Fruit fly (Drosophila melanogaster): ENCODE measurements around the gene CG14074.

Gene CG14074

DNA sequence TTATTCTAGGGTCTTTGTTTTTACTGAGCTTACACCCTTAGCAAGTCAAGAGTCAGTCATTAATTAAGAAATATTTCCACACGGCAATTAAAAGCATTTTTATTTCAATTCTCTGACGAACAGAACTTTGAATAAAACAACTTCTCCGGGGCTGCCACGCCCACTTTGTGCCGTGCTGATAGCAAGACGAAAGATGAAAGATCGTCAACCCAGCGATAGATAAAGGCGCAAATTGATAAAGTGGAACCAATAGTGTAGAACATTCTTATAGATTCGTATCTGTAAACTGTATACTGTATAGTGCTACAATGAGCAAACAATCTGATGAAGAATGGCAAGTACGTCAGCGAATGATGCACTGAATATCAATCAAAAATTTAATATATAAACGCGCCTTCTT is 31.1 kb upstream of the CG14074 start (continued):
- no peak for TF ChIP-seq CG9609 (GFP tag; optimal IDR thresholded peaks at IDR 0.05)

DNA sequence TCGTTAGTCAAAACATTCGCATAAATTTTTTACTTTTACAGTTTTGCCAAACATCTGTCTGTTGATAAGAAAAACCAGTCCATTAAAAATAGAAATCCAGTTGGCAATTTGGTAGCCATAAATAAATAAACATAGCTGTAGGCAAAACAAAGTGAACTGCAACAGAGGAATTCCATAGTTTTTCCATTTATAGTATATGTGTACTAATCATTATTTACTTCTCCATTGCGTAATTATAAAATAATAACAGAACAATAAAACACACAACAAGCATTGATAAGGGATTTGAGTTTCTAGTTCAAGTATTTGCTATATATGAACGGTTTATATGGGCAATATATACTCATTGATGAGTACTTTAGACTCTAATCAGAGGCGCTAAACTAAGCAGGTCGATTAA is 29.4 kb upstream of the CG14074 start:
- TF ChIP-seq Dfd (GFP tag; optimal IDR thresholded peaks at IDR 0.05) (no peak), sens-2 (GFP tag; IDR thresholded peaks at IDR 0.05) (no peak), schlank (tag; optimal IDR thresholded peaks at IDR 0.05) (no peak), D19A (tag; optimal IDR thresholded peaks at IDR 0.05) (no peak), nerfin-1 (tag; optimal IDR thresholded peaks at IDR 0.05) (no peak), sd (tag; optimal IDR thresholded peaks at IDR 0.05) (peak; percentile 66), CG15601 (tag; optimal IDR thresholded peaks at IDR 0.05) (peak; percentile 1), Pdp1 (GFP tag; optimal IDR thresholded peaks at IDR 0.05) (peak in 1 of 2 experiments; percentile 82), CG17568 (GFP tag; optimal IDR thresholded peaks at IDR 0.05) (peak; percentile 12), exex (tag; optimal IDR thresholded peaks at IDR 0.05) (peak; percentile 43), Hmr (GFP tag; optimal IDR thresholded peaks at IDR 0.05) (peak; percentile 2), PHDP (tag; optimal IDR thresholded peaks at IDR 0.05) (no peak), bsh (GFP tag; optimal IDR thresholded peaks at IDR 0.05) (peak in 1 of 2 experiments; percentile 7), Asciz (GFP tag; optimal IDR thresholded peaks at IDR 0.05) (peak; percentile 12), sug (tag; optimal IDR thresholded peaks at IDR 0.05) (peak; percentile 22), sens (GFP tag) (peak; percentile 59), Sox100B (GFP tag; optimal IDR thresholded peaks at IDR 0.05) (peak; percentile 1)

DNA sequence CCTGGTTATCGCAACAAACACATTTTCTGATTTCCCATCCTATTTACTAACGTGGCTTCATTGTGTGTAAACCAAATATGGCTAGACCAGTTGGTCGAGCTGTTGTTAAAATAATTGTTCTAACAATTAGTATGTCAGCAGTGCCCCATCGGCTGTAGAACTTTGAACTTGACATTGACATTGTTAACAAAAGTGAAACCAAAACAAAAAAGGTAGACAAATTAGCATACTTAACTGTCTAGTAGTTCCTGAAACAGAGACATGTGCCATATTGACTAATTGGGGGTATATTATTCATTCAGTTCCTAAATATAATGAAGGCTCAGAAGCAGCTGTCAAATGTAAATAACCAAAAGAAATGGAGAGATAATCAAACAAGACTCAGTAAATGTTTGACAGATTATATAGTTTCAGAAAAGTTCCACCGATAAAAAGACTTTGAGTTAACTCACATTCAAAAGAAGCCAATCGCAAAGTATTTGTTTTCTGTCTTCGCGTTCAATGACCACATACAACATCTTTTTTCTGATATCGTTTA is 28.2 kb upstream of the CG14074 start:
- TF ChIP-seq zfh1 (GFP tag; IDR thresholded peaks at IDR 0.05), result no peak
- no peak for TF ChIP-seq Sin3A (optimal IDR thresholded peaks at IDR 0.05)
- no peak for TF ChIP-seq HLHmδ (GFP tag; optimal IDR thresholded peaks at IDR 0.05)
- no peak for TF ChIP-seq CG30403 (GFP tag; optimal IDR thresholded peaks at IDR 0.05)
- TF ChIP-seq E2f1 (GFP tag; IDR thresholded peaks at IDR 0.05), result no peak
- no peak for TF ChIP-seq Adf1 (GFP tag; IDR thresholded peaks at IDR 0.05)
- TF ChIP-seq Dll (GFP tag; IDR thresholded peaks at IDR 0.05; ENCODE audit: partially characterized antibody), result no peak
- TF ChIP-seq CG11093 (GFP tag; IDR thresholded peaks at IDR 0.05), result no peak
- no peak for TF ChIP-seq row (GFP tag; IDR thresholded peaks at IDR 0.05)
- TF ChIP-seq Xbp1 (GFP tag; optimal IDR thresholded peaks at IDR 0.05), result no peak
- TF ChIP-seq Dbx (GFP tag; IDR thresholded peaks at IDR 0.05), result no peak
- no peak for TF ChIP-seq klu (GFP tag; IDR thresholded peaks at IDR 0.05)
- no peak for TF ChIP-seq CG10321 (GFP tag; IDR thresholded peaks at IDR 0.05)
- peak; percentile 84 for TF ChIP-seq CG18599 (GFP tag; optimal IDR thresholded peaks at IDR 0.05)
- TF ChIP-seq Trl (optimal IDR thresholded peaks at IDR 0.05), result no peak
- TF ChIP-seq Trl (GFP tag; optimal IDR thresholded peaks at IDR 0.05), result peak; percentile 24
- TF ChIP-seq Optix (GFP tag; IDR thresholded peaks at IDR 0.05), result no peak
- TF ChIP-seq lab (GFP tag; optimal IDR thresholded peaks at IDR 0.05), result peak; percentile 23
- TF ChIP-seq sc (optimal IDR thresholded peaks at IDR 0.05), result no peak
- TF ChIP-seq sc (GFP tag; optimal IDR thresholded peaks at IDR 0.05), result no peak
- TF ChIP-seq CG17359 (tag; optimal IDR thresholded peaks at IDR 0.05), result peak; percentile 35
- TF ChIP-seq Vsx1 (GFP tag; optimal IDR thresholded peaks at IDR 0.05), result peak; percentile 46
- no peak for TF ChIP-seq D (optimal IDR thresholded peaks at IDR 0.05)
- no peak for TF ChIP-seq D (GFP tag; optimal IDR thresholded peaks at IDR 0.05)
- peak; percentile 20 for TF ChIP-seq CG2875 (GFP tag; optimal IDR thresholded peaks at IDR 0.05)
- no peak for TF ChIP-seq dmrt11E (tag; optimal IDR thresholded peaks at IDR 0.05)
- peak; percentile 56 for TF ChIP-seq CG6813 (GFP tag; optimal IDR thresholded peaks at IDR 0.05)
- no peak for TF ChIP-seq D19B (GFP tag; optimal IDR thresholded peaks at IDR 0.05)
- TF ChIP-seq CG17612 (GFP tag; IDR thresholded peaks at IDR 0.05), result no peak
- TF ChIP-seq CG34376 (GFP tag; optimal IDR thresholded peaks at IDR 0.05), result peak; percentile 8
- TF ChIP-seq shn (GFP tag; optimal IDR thresholded peaks at IDR 0.05), result no peak
- TF ChIP-seq CG4854 (GFP tag; optimal IDR thresholded peaks at IDR 0.05), result peak; percentile 37
